Fruit fly (Drosophila melanogaster) whole organism, embryonic: ENCODE measurements around the gene CG7766.

ENCODE experiments used
- ATbp ChIP-seq: fragments of 200-800 bp; sonication (Bioruptor generic); optimal IDR thresholded peaks from 2 replicates; lab custom pipeline; 2017; ENCODE audit warnings: missing biosample characterization, mild to moderate bottlenecking, missing genetic modification characterization, missing genetic modification reagents
- B-H1 ChIP-seq: fragments of 200-800 bp; sonication (Bioruptor generic); IDR thresholded peaks from 3 replicates; pipeline ENCODE4 v1.3.6; 2022; ENCODE audit warnings: missing biosample characterization, missing genetic modification characterization
- Bdp1 ChIP-seq: fragments of 200-800 bp; sonication (Bioruptor generic); optimal IDR thresholded peaks from 3 replicates; lab custom pipeline; 2016; ENCODE audit warnings: missing biosample characterization, missing genetic modification characterization
- CG11456 ChIP-seq: fragments of 200-800 bp; sonication (Bioruptor generic); IDR thresholded peaks from 3 replicates; pipeline ENCODE4 v1.3.6; 2022; ENCODE audit warnings: missing biosample characterization, missing genetic modification characterization
- CG13296 ChIP-seq: fragments of 200-800 bp; sonication (Bioruptor generic); optimal IDR thresholded peaks from 3 replicates; lab custom pipeline; 2018; ENCODE audit warnings: missing biosample characterization, mild to moderate bottlenecking, missing genetic modification characterization
- CG13424 ChIP-seq: fragments of 200-800 bp; sonication (Bioruptor generic); optimal IDR thresholded peaks from 2 replicates; lab custom pipeline; 2019; ENCODE audit warnings: missing biosample characterization, mild to moderate bottlenecking, missing genetic modification characterization, moderate library complexity
- CG18011 ChIP-seq: fragments of 200-800 bp; sonication (Bioruptor generic); optimal IDR thresholded peaks from 2 replicates; lab custom pipeline; 2017; ENCODE audit warnings: missing biosample characterization, missing genetic modification characterization, mild to moderate bottlenecking, moderate library complexity, missing genotype
- CG2199 ChIP-seq: fragments of 200-800 bp; sonication (Bioruptor generic); IDR thresholded peaks from 3 replicates; pipeline ENCODE4 v1.3.6; 2022; ENCODE audit warnings: missing biosample characterization, missing genetic modification characterization
- CG30020 ChIP-seq: fragments of 200-800 bp; optimal IDR thresholded peaks from 2 replicates; lab custom pipeline; 2019; ENCODE audit warnings: missing biosample characterization, mild to moderate bottlenecking, missing genetic modification characterization, moderate library complexity
- CG3407 ChIP-seq: fragments of 200-800 bp; sonication (Bioruptor generic); optimal IDR thresholded peaks from 2 replicates; lab custom pipeline; 2018; ENCODE audit warnings: missing biosample characterization, mild to moderate bottlenecking, missing genetic modification characterization
- CG4328 ChIP-seq: fragments of 200-800 bp; sonication (Bioruptor generic); optimal IDR thresholded peaks from 3 replicates; lab custom pipeline; 2017; ENCODE audit warnings: missing biosample characterization, missing genetic modification reagents, missing genetic modification characterization
- CG4360 ChIP-seq: fragments of 200-800 bp; sonication (Bioruptor generic); IDR thresholded peaks from 2 replicates; pipeline ENCODE4 v1.3.6; 2022; ENCODE audit warnings: missing biosample characterization, missing genetic modification characterization
- CG4854 ChIP-seq: fragments of 200-800 bp; sonication (Bioruptor generic); optimal IDR thresholded peaks from 2 replicates; lab custom pipeline; 2016; ENCODE audit warnings: missing biosample characterization, missing genetic modification characterization, inconsistent platforms
- CG7786 ChIP-seq: fragments of 200-800 bp; sonication (Bioruptor generic); optimal IDR thresholded peaks from 2 replicates; lab custom pipeline; 2016; ENCODE audit warnings: missing biosample characterization, missing genetic modification characterization
- CG7963 ChIP-seq: fragments of 200-800 bp; sonication (Bioruptor generic); IDR thresholded peaks from 3 replicates; pipeline ENCODE4 v1.3.6; 2022; ENCODE audit warnings: missing biosample characterization, missing genetic modification characterization; ENCODE audit not compliant: partially characterized antibody
- CG9876 ChIP-seq: fragments of 200-800 bp; sonication (Bioruptor generic); optimal IDR thresholded peaks from 2 replicates; lab custom pipeline; 2016; ENCODE audit warnings: missing biosample characterization, missing genetic modification characterization
- CG9932 ChIP-seq: fragments of 200-800 bp; sonication (Bioruptor generic); IDR thresholded peaks from 2 replicates; pipeline ENCODE4 v1.3.6; 2022; ENCODE audit warnings: missing biosample characterization, missing genetic modification characterization
- Dip2 ChIP-seq: fragments of 200-800 bp; sonication (Bioruptor generic); IDR thresholded peaks from 2 replicates; pipeline ENCODE4 v1.3.6; 2022; ENCODE audit warnings: missing biosample characterization, missing genetic modification characterization
- Doc2 ChIP-seq: fragments of 200-800 bp; sonication (Bioruptor generic); IDR thresholded peaks from 2 replicates; pipeline ENCODE4 v1.3.6; 2022; ENCODE audit warnings: missing biosample characterization, missing genetic modification characterization
- Drgx ChIP-seq: fragments of 200-800 bp; sonication (Bioruptor generic); IDR thresholded peaks from 2 replicates; pipeline ENCODE4 v1.3.6; 2022; ENCODE audit warnings: missing biosample characterization, missing genetic modification characterization
- Eip74EF ChIP-seq, 2 experiments: fragments of 200-800 bp in 1 of 2; fragments of >200 bp in 1 of 2; sonication (Bioruptor generic) in 1 of 2; optimal IDR thresholded peaks; 2 replicates each; lab custom pipeline; 2017 to 2019; ENCODE audit warnings: missing biosample characterization in 2 of 2, missing genetic modification characterization in 2 of 2, mild to moderate bottlenecking in 1 of 2, moderate library complexity in 1 of 2
- Ets65A ChIP-seq: fragments of 200-800 bp; sonication (Bioruptor generic); peaks from one replicate; lab custom pipeline; 2016; ENCODE audit warnings: missing biosample characterization, missing genetic modification characterization
- GATAe ChIP-seq: fragments of 200-800 bp; sonication (Bioruptor generic); conservative IDR thresholded peaks from 2 replicates; pipeline ENCODE4 v1.3.6; 2022; ENCODE audit warnings: missing biosample characterization, missing genetic modification characterization
- HHEX ChIP-seq: fragments of 200-800 bp; sonication (Bioruptor generic); optimal IDR thresholded peaks from 3 replicates; lab custom pipeline; 2017; ENCODE audit warnings: missing biosample characterization, mild to moderate bottlenecking, missing genetic modification characterization, missing genetic modification reagents
- Hr3 ChIP-seq: fragments of 200-800 bp; sonication (Bioruptor generic); optimal IDR thresholded peaks from 3 replicates; lab custom pipeline; 2016; ENCODE audit warnings: missing biosample characterization, missing genetic modification characterization
- Myb ChIP-seq: fragments of 200-800 bp; sonication (Bioruptor generic); optimal IDR thresholded peaks from 2 replicates; lab custom pipeline; 2016; ENCODE audit warnings: missing biosample characterization, missing genetic modification characterization
- NC2α ChIP-seq: fragments of 200-800 bp; sonication (Bioruptor generic); optimal IDR thresholded peaks from 2 replicates; lab custom pipeline; 2016; ENCODE audit warnings: missing biosample characterization, missing genetic modification characterization
- Rx ChIP-seq: fragments of 200-800 bp; sonication (Bioruptor generic); IDR thresholded peaks from 2 replicates; pipeline ENCODE4 v1.3.6; 2022; ENCODE audit warnings: missing biosample characterization, missing genetic modification characterization
- Scr ChIP-seq: fragments of 200-800 bp; sonication (Bioruptor generic); IDR thresholded peaks from 2 replicates; pipeline ENCODE4 v1.3.6; 2022; ENCODE audit warnings: missing biosample characterization, missing genetic modification characterization; ENCODE audit not compliant: partially characterized antibody
- Sox102F ChIP-seq: fragments of 200-800 bp; sonication (Bioruptor generic); optimal IDR thresholded peaks from 2 replicates; lab custom pipeline; 2018; ENCODE audit warnings: missing biosample characterization, mild to moderate bottlenecking, missing genetic modification characterization, moderate library complexity
- Spps ChIP-seq: fragments of 200-800 bp; sonication (Bioruptor generic); optimal IDR thresholded peaks from 2 replicates; lab custom pipeline; 2018; ENCODE audit warnings: missing biosample characterization, mild to moderate bottlenecking, missing genetic modification characterization
- al ChIP-seq: fragments of 200-800 bp; sonication (Bioruptor generic); IDR thresholded peaks from 2 replicates; pipeline ENCODE4 v1.3.6; 2022; ENCODE audit warnings: missing biosample characterization, missing genetic modification characterization
- ase ChIP-seq: fragments of 200-800 bp; sonication (Bioruptor generic); IDR thresholded peaks from 3 replicates; pipeline ENCODE4 v1.3.6; 2022; ENCODE audit warnings: missing biosample characterization, missing genetic modification characterization
- br ChIP-seq: fragments of >200 bp; optimal IDR thresholded peaks from 2 replicates; lab custom pipeline; 2017
- dan ChIP-seq: fragments of 200-800 bp; sonication (Bioruptor generic); IDR thresholded peaks from 2 replicates; pipeline ENCODE4 v1.3.6; 2022; ENCODE audit warnings: missing biosample characterization, missing genetic modification characterization
- exex ChIP-seq: fragments of 200-800 bp; sonication (Bioruptor generic); optimal IDR thresholded peaks from 4 replicates; lab custom pipeline; 2018; ENCODE audit warnings: missing biosample characterization, mild to moderate bottlenecking, missing genetic modification characterization, moderate library complexity
- grn ChIP-seq: fragments of 200-800 bp; sonication (Bioruptor generic); optimal IDR thresholded peaks from 3 replicates; lab custom pipeline; 2017; ENCODE audit warnings: missing biosample characterization, missing genetic modification characterization
- hkb ChIP-seq, 2 experiments: fragments of 200-800 bp in 1 of 2; fragments of >200 bp in 1 of 2; sonication (Bioruptor generic) in 1 of 2; IDR thresholded peaks in 1 of 2; optimal IDR thresholded peaks in 1 of 2; 2 replicates each; pipeline versions ENCODE4 v1.3.6 to Lab custom; 2017 to 2022; ENCODE audit warnings: missing biosample characterization in 1 of 2, missing genetic modification characterization in 1 of 2
- inv ChIP-seq: fragments of 200-800 bp; sonication (Bioruptor generic); IDR thresholded peaks from 2 replicates; pipeline ENCODE4 v1.3.6; 2022; ENCODE audit warnings: missing biosample characterization, missing genetic modification characterization; ENCODE audit not compliant: partially characterized antibody
- jing ChIP-seq: fragments of 200-800 bp; sonication (Bioruptor generic); optimal IDR thresholded peaks from 2 replicates; lab custom pipeline; 2018; ENCODE audit warnings: missing biosample characterization, mild to moderate bottlenecking, missing genetic modification characterization
- klu ChIP-seq: fragments of 200-800 bp; sonication (Bioruptor generic); IDR thresholded peaks from 2 replicates; pipeline ENCODE4 v1.3.6; 2022; ENCODE audit warnings: missing biosample characterization, missing genetic modification characterization
- lov ChIP-seq, 2 experiments: fragments of 200-800 bp in 1 of 2; fragments of >200 bp in 1 of 2; sonication (Bioruptor generic) in 1 of 2; IDR thresholded peaks in 1 of 2; optimal IDR thresholded peaks in 1 of 2; 2 replicates in 1 of 2; 3 replicates in 1 of 2; pipeline versions ENCODE4 v1.3.6 to Lab custom; 2017 to 2022; ENCODE audit warnings: missing biosample characterization in 1 of 2, missing genetic modification characterization in 1 of 2
- oc ChIP-seq: fragments of 200-800 bp; sonication (Bioruptor generic); optimal IDR thresholded peaks from 2 replicates; lab custom pipeline; 2018; ENCODE audit warnings: missing biosample characterization, mild to moderate bottlenecking, missing genetic modification characterization, moderate library complexity
- pnt ChIP-seq: fragments of 200-800 bp; sonication (Bioruptor generic); optimal IDR thresholded peaks from 3 replicates; lab custom pipeline; 2016; ENCODE audit warnings: missing biosample characterization, missing genetic modification characterization
- repo ChIP-seq: fragments of 200-800 bp; sonication (Bioruptor generic); optimal IDR thresholded peaks from 2 replicates; lab custom pipeline; 2016; ENCODE audit warnings: missing biosample characterization, missing genetic modification characterization
- sim ChIP-seq: fragments of 200-800 bp; sonication (Bioruptor generic); IDR thresholded peaks from 2 replicates; pipeline ENCODE4 v1.3.6; 2022; ENCODE audit warnings: missing biosample characterization, missing genetic modification characterization
- slp2 ChIP-seq: fragments of 200-800 bp; sonication (Bioruptor generic); optimal IDR thresholded peaks from 2 replicates; lab custom pipeline; 2016; ENCODE audit warnings: missing biosample characterization, missing genetic modification characterization
- yki ChIP-seq: fragments of >200 bp; optimal IDR thresholded peaks from 3 replicates; lab custom pipeline; 2018
- zen2 ChIP-seq: fragments of 200-800 bp; sonication (Bioruptor generic); IDR thresholded peaks from 3 replicates; pipeline ENCODE4 v1.3.6; 2022; ENCODE audit warnings: missing biosample characterization, missing genetic modification characterization; ENCODE audit not compliant: partially characterized antibody
- zf30C ChIP-seq: fragments of 200-800 bp; sonication (Bioruptor generic); optimal IDR thresholded peaks from 3 replicates; lab custom pipeline; 2018; ENCODE audit warnings: missing biosample characterization, mild to moderate bottlenecking, missing genetic modification characterization

The CG7766 gene

DNA sequence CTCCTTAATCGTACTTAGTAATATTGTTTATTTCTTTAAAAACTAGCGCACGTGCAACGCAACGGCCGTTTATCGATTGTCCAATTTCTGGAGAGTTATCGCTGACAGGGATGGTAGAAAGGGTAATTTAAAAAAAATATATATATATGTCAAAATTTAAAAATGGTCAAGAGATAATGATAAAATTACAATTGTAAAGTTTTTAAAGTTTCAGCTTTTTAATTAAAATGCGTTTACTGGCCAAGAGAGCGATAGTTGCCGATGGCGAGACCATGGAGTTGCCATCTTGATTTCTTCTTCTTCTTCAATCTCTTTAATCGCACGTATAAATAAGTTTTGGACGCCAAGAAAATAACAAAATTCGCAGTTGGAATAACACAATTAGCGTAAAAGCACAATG, 22.6 kb downstream of the CG7766 start, which contains the start of the genes CG7246 and HP1b (continued):
- TF ChIP-seq ase (GFP tag; lab: Robert Waterston, UW) (peak; percentile 85), Scr (peak; percentile 86), HHEX (GFP tag; lab: Kevin White, UChicago) (peak; percentile 57), lov (optimal IDR thresholded peaks at IDR 0.05; lab: Kevin White, UChicago) (no peak), lov (GFP tag; IDR thresholded peaks at IDR 0.05; lab: Robert Waterston, UW) (no peak), CG3407 (GFP tag; lab: Kevin White, UChicago) (peak; percentile 41), CG11456 (GFP tag; lab: Robert Waterston, UW) (peak; percentile 67; the same call in 1 of the 3 replicates), CG4854 (GFP tag; lab: Kevin White, UChicago) (peak; percentile 38), hkb (optimal IDR thresholded peaks at IDR 0.05; lab: Kevin White, UChicago) (no peak), hkb (GFP tag; IDR thresholded peaks at IDR 0.05; lab: Robert Waterston, UW) (peak; percentile 70), al (GFP tag; lab: Robert Waterston, UW) (peak; percentile 51), klu (GFP tag; lab: Robert Waterston, UW) (peak; percentile 56; the same call in 1 of the 2 replicates), br (lab: Kevin White, UChicago) (no peak), Eip74EF (GFP tag; optimal IDR thresholded peaks at IDR 0.05; lab: Kevin White, UChicago) (no peak), oc (tag; lab: Kevin White, UChicago) (peak; percentile 3), Sox102F (peak; percentile 70), Doc2 (GFP tag; lab: Robert Waterston, UW) (no peak), zf30C (GFP tag; lab: Kevin White, UChicago) (no peak), Rx (GFP tag; lab: Robert Waterston, UW) (peak; percentile 45), CG7963 (GFP tag; lab: Robert Waterston, UW) (peak; percentile 34; the same call in 1 of the 3 replicates), CG7786 (no peak), grn (GFP tag; lab: Kevin White, UChicago) (no peak), ATbp (GFP tag; lab: Kevin White, UChicago) (peak; percentile 15), CG18011 (GFP tag; lab: Kevin White, UChicago) (peak; percentile 38), B-H1 (GFP tag; lab: Robert Waterston, UW) (peak; percentile 65), CG2199 (GFP tag; lab: Robert Waterston, UW) (0 out of 3 replicates have a peak, but pooled peaks have one; percentile 10), CG9932 (GFP tag; lab: Robert Waterston, UW) (peak; percentile 84), NC2α (GFP tag; lab: Kevin White, UChicago) (no peak), Ets65A (GFP tag; lab: Kevin White, UChicago) (peak; percentile 92), CG13296 (GFP tag; lab: Kevin White, UChicago) (peak; percentile 63), jing (GFP tag; lab: Kevin White, UChicago) (no peak), CG13424 (tag; lab: Kevin White, UChicago) (peak; percentile 72), Spps (peak; percentile 45), CG9876 (no peak), sim (GFP tag; lab: Robert Waterston, UW) (no peak), CG30020 (tag; lab: Kevin White, UChicago) (peak; percentile 67), CG4328 (GFP tag; lab: Kevin White, UChicago) (peak; percentile 39), Myb (GFP tag; lab: Kevin White, UChicago) (peak; percentile 53), CG4360 (GFP tag; lab: Robert Waterston, UW) (peak; percentile 38; the same call in 1 of the 2 replicates), slp2 (GFP tag; lab: Kevin White, UChicago) (no peak), Hr3 (GFP tag; lab: Kevin White, UChicago) (peak; percentile 50), dan (GFP tag; lab: Robert Waterston, UW) (peak; percentile 8; the same call in 1 of the 2 replicates), exex (peak; percentile 49), yki (no peak), repo (GFP tag; lab: Kevin White, UChicago) (no peak), Bdp1 (GFP tag; lab: Kevin White, UChicago) (no peak), GATAe (GFP tag; lab: Robert Waterston, UW) (no peak), pnt (GFP tag; lab: Kevin White, UChicago) (no peak), Drgx (GFP tag; lab: Robert Waterston, UW) (peak; percentile 64), inv (GFP tag; lab: Robert Waterston, UW) (peak; percentile 52; the same call in 1 of the 2 replicates), zen2 (GFP tag; lab: Robert Waterston, UW) (peak; percentile 54; the same call in 1 of the 3 replicates), Dip2 (GFP tag; lab: Robert Waterston, UW) (no peak)
